Worm (Caenorhabditis elegans) whole organism, late embryonic: ENCODE data around the gene com-1.

Experiments
- C08G9.2 ChIP-seq: sonication (generic microtip); optimal IDR thresholded peaks from 2 replicates; lab custom pipeline; 2016; ENCODE audit warnings: mild to moderate bottlenecking, missing genetic modification characterization, moderate library complexity, missing compliant biosample characterization
- K02D7.2 ChIP-seq: sonication (generic microtip); optimal IDR thresholded peaks from 2 replicates; lab custom pipeline; 2017; ENCODE audit warnings: mild to moderate bottlenecking, missing genetic modification characterization, missing compliant biosample characterization
- ceh-18 ChIP-seq: sonication (generic microtip); optimal IDR thresholded peaks from 2 replicates; lab custom pipeline; 2016; ENCODE audit warnings: missing genetic modification characterization, missing compliant biosample characterization
- ceh-19 ChIP-seq: fragments of 200-800 bp; sonication (Bioruptor generic); optimal IDR thresholded peaks from 2 replicates; lab custom pipeline; 2018; ENCODE audit warnings: mild to moderate bottlenecking, missing genetic modification characterization, missing compliant biosample characterization
- ceh-22 ChIP-seq: sonication (generic microtip); optimal IDR thresholded peaks from 2 replicates; lab custom pipeline; 2017; ENCODE audit warnings: missing biosample characterization, missing genetic modification characterization
- ceh-24 ChIP-seq: sonication (generic microtip); optimal IDR thresholded peaks from 2 replicates; lab custom pipeline; 2016; ENCODE audit warnings: mild to moderate bottlenecking, missing genetic modification characterization, missing compliant biosample characterization
- ceh-30 ChIP-seq: fragments of 150-350 bp; optimal IDR thresholded peaks from 2 replicates; lab custom pipeline; 2014; ENCODE audit warnings: missing biosample characterization, missing genetic modification characterization
- ceh-31 ChIP-seq: sonication (generic microtip); optimal IDR thresholded peaks from 2 replicates; lab custom pipeline; 2016; ENCODE audit warnings: missing genetic modification characterization, missing compliant biosample characterization
- ceh-48 ChIP-seq: sonication (generic microtip); optimal IDR thresholded peaks from 2 replicates; lab custom pipeline; 2016; ENCODE audit warnings: missing genetic modification characterization, inconsistent platforms, missing compliant biosample characterization
- ceh-9 ChIP-seq: sonication (generic microtip); optimal IDR thresholded peaks from 2 replicates; lab custom pipeline; 2016; ENCODE audit warnings: mild to moderate bottlenecking, missing genetic modification characterization, inconsistent platforms, missing compliant biosample characterization
- che-1 ChIP-seq: sonication (generic microtip); optimal IDR thresholded peaks from 2 replicates; lab custom pipeline; 2016; ENCODE audit warnings: mild to moderate bottlenecking, missing genetic modification characterization, missing compliant biosample characterization
- dmd-4 ChIP-seq: sonication (generic microtip); optimal IDR thresholded peaks from 2 replicates; lab custom pipeline; 2016; ENCODE audit warnings: borderline replicate concordance, missing genetic modification characterization, missing compliant biosample characterization
- elt-4 ChIP-seq: sonication (generic microtip); optimal IDR thresholded peaks from 2 replicates; lab custom pipeline; 2016; ENCODE audit warnings: missing genetic modification characterization, missing compliant biosample characterization
- ets-4 ChIP-seq: sonication (generic microtip); optimal IDR thresholded peaks from 2 replicates; lab custom pipeline; 2016; ENCODE audit warnings: missing genetic modification characterization, missing compliant biosample characterization
- fax-1 ChIP-seq: sonication (generic microtip); optimal IDR thresholded peaks from 2 replicates; lab custom pipeline; 2016; ENCODE audit warnings: missing genotype, missing genetic modification characterization, missing compliant biosample characterization
- fkh-6 ChIP-seq: sonication (generic microtip); optimal IDR thresholded peaks from 2 replicates; lab custom pipeline; 2016; ENCODE audit warnings: missing genetic modification characterization, missing compliant biosample characterization
- gmeb-2 ChIP-seq: sonication (generic microtip); optimal IDR thresholded peaks from 2 replicates; lab custom pipeline; 2016; ENCODE audit warnings: missing genetic modification characterization, inconsistent platforms, missing compliant biosample characterization
- hlh-13 ChIP-seq: fragments of 200-800 bp; sonication (Bioruptor generic); optimal IDR thresholded peaks from 2 replicates; lab custom pipeline; 2018; ENCODE audit warnings: mild to moderate bottlenecking, missing genetic modification characterization, missing compliant biosample characterization
- mec-3 ChIP-seq: sonication (generic microtip); optimal IDR thresholded peaks from 2 replicates; lab custom pipeline; 2016; ENCODE audit warnings: borderline replicate concordance, missing genetic modification characterization, missing compliant biosample characterization
- nfya-1 ChIP-seq: sonication (generic microtip); optimal IDR thresholded peaks from 2 replicates; lab custom pipeline; 2017; ENCODE audit warnings: missing genetic modification characterization, mild to moderate bottlenecking, missing compliant biosample characterization, antibody characterized with exemption, moderate library complexity
- nhr-232 ChIP-seq: sonication (generic microtip); optimal IDR thresholded peaks from 2 replicates; lab custom pipeline; 2016; ENCODE audit warnings: missing genetic modification characterization, missing compliant biosample characterization
- npax-4 ChIP-seq: sonication (generic microtip); optimal IDR thresholded peaks from 2 replicates; lab custom pipeline; 2016; ENCODE audit warnings: missing genetic modification characterization, missing compliant biosample characterization
- odd-2 ChIP-seq: sonication (generic microtip); optimal IDR thresholded peaks from 2 replicates; lab custom pipeline; 2017; ENCODE audit warnings: antibody characterized with exemption, mild to moderate bottlenecking, missing genetic modification characterization, missing compliant biosample characterization
- pag-3 ChIP-seq: sonication (generic microtip); optimal IDR thresholded peaks from 2 replicates; lab custom pipeline; 2016; ENCODE audit warnings: missing compliant biosample characterization, missing genetic modification characterization, borderline replicate concordance
- pax-1 ChIP-seq: fragments of 150-350 bp; optimal IDR thresholded peaks from 2 replicates; lab custom pipeline; 2014; ENCODE audit warnings: missing biosample characterization, missing genetic modification characterization
- pha-2 ChIP-seq: sonication (generic microtip); optimal IDR thresholded peaks from 2 replicates; lab custom pipeline; 2017; ENCODE audit warnings: mild to moderate bottlenecking, missing genetic modification characterization, missing compliant biosample characterization
- pqm-1 ChIP-seq: sonication (generic microtip); optimal IDR thresholded peaks from 2 replicates; lab custom pipeline; 2016; ENCODE audit warnings: missing genetic modification characterization, missing compliant biosample characterization
- sdc-2 ChIP-seq: sonication (generic microtip); optimal IDR thresholded peaks from 2 replicates; lab custom pipeline; 2016; ENCODE audit warnings: missing genotype, missing genetic modification characterization, missing compliant biosample characterization
- sox-4 ChIP-seq: sonication (generic microtip); optimal IDR thresholded peaks from 2 replicates; lab custom pipeline; 2017; ENCODE audit warnings: mild to moderate bottlenecking, missing genetic modification characterization, inconsistent platforms, missing compliant biosample characterization
- ttx-3 ChIP-seq: sonication (generic microtip); optimal IDR thresholded peaks from 2 replicates; lab custom pipeline; 2016; ENCODE audit warnings: missing genetic modification reagents, missing genetic modification characterization, missing compliant biosample characterization
- unc-42 ChIP-seq: sonication (generic microtip); optimal IDR thresholded peaks from 2 replicates; lab custom pipeline; 2016; ENCODE audit warnings: missing genotype, missing genetic modification characterization, missing compliant biosample characterization
- unc-55 ChIP-seq: sonication (generic microtip); optimal IDR thresholded peaks from 2 replicates; lab custom pipeline; 2017; ENCODE audit warnings: missing biosample characterization, missing genetic modification reagents, missing genetic modification characterization

Gene com-1

ce11 chrIII:10881996-10882395 lies 14.2 kb upstream of the com-1 start:
- peak; percentile 59 for TF ChIP-seq nfya-1
- TF ChIP-seq ceh-22 (tag; lab: Kevin White, UChicago), result no peak
- TF ChIP-seq C08G9.2, result no peak
- no peak for TF ChIP-seq sdc-2 (tag; lab: Kevin White, UChicago)
- peak; percentile 87 for TF ChIP-seq unc-42 (tag; lab: Kevin White, UChicago)
- TF ChIP-seq ceh-48 (tag; lab: Kevin White, UChicago), result peak; percentile 9
- TF ChIP-seq hlh-13 (GFP tag; lab: Kevin White, UChicago), result no peak
- no peak for TF ChIP-seq pag-3 (tag; lab: Kevin White, UChicago)
- peak; percentile 24 for TF ChIP-seq unc-55
- TF ChIP-seq fkh-6 (tag; lab: Kevin White, UChicago), result no peak
- TF ChIP-seq ceh-31 (tag; lab: Kevin White, UChicago), result peak; percentile 39
- TF ChIP-seq ceh-18 (tag; lab: Kevin White, UChicago), result peak; percentile 8
- TF ChIP-seq ets-4 (tag; lab: Kevin White, UChicago), result no peak

ce11 chrIII:10888824-10889223 lies 7.3 kb upstream of the com-1 start:
- TF ChIP-seq ceh-19 (no peak), elt-4 (tag; lab: Kevin White, UChicago) (peak; percentile 16)

- TF ChIP-seq che-1 (tag; lab: Kevin White, UChicago) (no peak), pqm-1 (tag; lab: Kevin White, UChicago) (no peak), unc-42 (tag; lab: Kevin White, UChicago) (no peak), K02D7.2 (tag; lab: Kevin White, UChicago) (no peak)
Measured at ce11 chrIII:10894220-10894619, 1.9 kb upstream of the com-1 start, which contains the start of gene fbxb-87. Gene fbxb-87, plus strand, starts transcription at chrIII:10894520.

- no peak for TF ChIP-seq pha-2 (tag; lab: Kevin White, UChicago)
- TF ChIP-seq ttx-3 (tag; lab: Kevin White, UChicago), result no peak
- no peak for TF ChIP-seq ceh-24 (tag; lab: Kevin White, UChicago)
- no peak for TF ChIP-seq odd-2 (tag; lab: Kevin White, UChicago)
- no peak for TF ChIP-seq ceh-9
- no peak for TF ChIP-seq ets-4 (tag; lab: Kevin White, UChicago)
- TF ChIP-seq unc-42 (tag; lab: Kevin White, UChicago), result no peak
- TF ChIP-seq mec-3, result no peak
- TF ChIP-seq fax-1 (tag; lab: Kevin White, UChicago), result no peak
- TF ChIP-seq ceh-18 (tag; lab: Kevin White, UChicago), result no peak
- no peak for TF ChIP-seq pax-1 (tag; lab: Kevin White, UChicago)
- no peak for TF ChIP-seq dmd-4 (tag; lab: Kevin White, UChicago)
- TF ChIP-seq gmeb-2, result no peak
- no peak for TF ChIP-seq ceh-30
- TF ChIP-seq C08G9.2, result no peak
- no peak for TF ChIP-seq elt-4 (tag; lab: Kevin White, UChicago)
Measured at ce11 chrIII:10902341-10902740, 6.2 kb downstream of the com-1 start, which contains the start of gene unc-119. Gene unc-119, plus strand, starts transcription at chrIII:10902641.

ce11 chrIII:10903009-10903609 lies 6.9 kb downstream of the com-1 start:
- TF ChIP-seq pqm-1 (tag; lab: Kevin White, UChicago), result no peak
- TF ChIP-seq sox-4 (tag; lab: Kevin White, UChicago), result no peak
- no peak for TF ChIP-seq npax-4 (tag; lab: Kevin White, UChicago)
- no peak for TF ChIP-seq nhr-232 (tag; lab: Kevin White, UChicago)
